Worm (Caenorhabditis elegans): Measurements from ENCODE around the gene M60.6.

M60.6 gene

ce11 chrX:8231858-8232257, 20.4 kb downstream of the M60.6 start, which contains the start of gene K02A6.3 (continued):
- TF ChIP-seq snpc-1.2 (GFP tag; IDR thresholded peaks at IDR 0.05) = no peak
- no peak for TF ChIP-seq attf-4 (tag; optimal IDR thresholded peaks at IDR 0.05)
- no peak for TF ChIP-seq lim-7 (GFP tag; IDR thresholded peaks at IDR 0.05)
- no peak for TF ChIP-seq dmd-8 (GFP tag; IDR thresholded peaks at IDR 0.05)
- TF ChIP-seq nhr-28 (tag; optimal IDR thresholded peaks at IDR 0.05) = peak; percentile 86
- TF ChIP-seq ctbp-1 (GFP tag; IDR thresholded peaks at IDR 0.05) = peak; percentile 44; the same call in 1 of the 2 replicates
- TF ChIP-seq nhr-48 (tag; optimal IDR thresholded peaks at IDR 0.05) = peak; percentile 85
- TF ChIP-seq hif-1 (tag; optimal IDR thresholded peaks at IDR 0.05) = peak; percentile 9 to 86
- TF ChIP-seq madf-5 (GFP tag; IDR thresholded peaks at IDR 0.05) = no peak
- TF ChIP-seq hlh-11 (tag; optimal IDR thresholded peaks at IDR 0.05) = peak; percentile 98
- TF ChIP-seq nhr-6 (tag; optimal IDR thresholded peaks at IDR 0.05) = peak; percentile 54
- peak in 1 of 2 experiments; percentile 83 for TF ChIP-seq lsy-2 (tag; optimal IDR thresholded peaks at IDR 0.05)
- peak; percentile 63 for TF ChIP-seq nhr-76 (tag; optimal IDR thresholded peaks at IDR 0.05)
- no peak for TF ChIP-seq zip-11 (GFP tag; IDR thresholded peaks at IDR 0.05)
- peak; percentile 41 for TF ChIP-seq pqm-1 (tag; optimal IDR thresholded peaks at IDR 0.05)
- TF ChIP-seq dpl-1 (GFP tag; optimal IDR thresholded peaks at IDR 0.05) = peak; percentile 56
- no peak for TF ChIP-seq saeg-2 (GFP tag; IDR thresholded peaks at IDR 0.05)
- TF ChIP-seq ceh-28 (tag; optimal IDR thresholded peaks at IDR 0.05) = peak; percentile 78
- TF ChIP-seq F26F4.8 (GFP tag; conservative IDR thresholded peaks at IDR 0.05) = no peak
- TF ChIP-seq mep-1 (tag; optimal IDR thresholded peaks at IDR 0.05) = peak; percentile 93
- no peak for TF ChIP-seq mxl-2 (GFP tag; conservative IDR thresholded peaks at IDR 0.05)
- TF ChIP-seq vab-7 (GFP tag; IDR thresholded peaks at IDR 0.05) = no peak; the same call in 1 of the 2 replicates
- TF ChIP-seq zag-1 (tag; optimal IDR thresholded peaks at IDR 0.05) = no peak
- TF ChIP-seq unc-39 (tag; optimal IDR thresholded peaks at IDR 0.05) = no peak
- no peak for TF ChIP-seq skn-1 (tag; optimal IDR thresholded peaks at IDR 0.05)
- peak; percentile 19 for TF ChIP-seq ztf-7 (tag; optimal IDR thresholded peaks at IDR 0.05)
- no peak for TF ChIP-seq nhr-10 (tag; optimal IDR thresholded peaks at IDR 0.05)
- TF ChIP-seq T20F7.1 (GFP tag; optimal IDR thresholded peaks at IDR 0.05) = peak; percentile 73
- TF ChIP-seq ceh-32 (tag; optimal IDR thresholded peaks at IDR 0.05; ENCODE audit: poor library complexity) = no peak
- TF ChIP-seq aha-1 (tag) = peak; percentile 95
- peak; percentile 85 for TF ChIP-seq hmg-1.1 (GFP tag; IDR thresholded peaks at IDR 0.05)
- TF ChIP-seq dmd-6 (GFP tag; IDR thresholded peaks at IDR 0.05) = peak; percentile 94
- TF ChIP-seq Y5F2A.4 (GFP tag; optimal IDR thresholded peaks at IDR 0.05) = no peak
- peak; percentile 81 for TF ChIP-seq ceh-20 (GFP tag; IDR thresholded peaks at IDR 0.05)

DNA sequence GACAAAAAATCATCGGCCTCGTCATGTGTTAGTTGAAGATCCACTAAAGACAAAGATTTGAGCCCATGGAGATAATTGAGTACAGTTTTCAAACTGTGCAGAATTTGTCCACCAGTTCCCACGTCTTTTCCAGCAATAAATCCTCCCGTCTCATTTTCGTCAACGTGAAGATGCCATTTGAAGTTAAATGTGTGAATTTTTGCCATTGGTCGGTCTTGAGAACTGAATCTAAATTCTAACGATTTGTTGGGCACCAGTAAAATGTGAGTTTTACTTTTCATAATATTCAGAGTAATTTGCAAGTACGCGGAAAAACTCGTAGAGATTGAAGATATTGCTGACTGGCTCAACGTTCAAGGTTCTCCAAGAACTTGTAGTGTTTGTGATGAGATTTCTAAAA, 21.7 kb downstream of the M60.6 start:
- no peak for TF ChIP-seq lin-39 (tag; optimal IDR thresholded peaks at IDR 0.05)
- TF ChIP-seq F37D6.2 (tag; optimal IDR thresholded peaks at IDR 0.05) = no peak
- TF ChIP-seq lin-15B (tag; optimal IDR thresholded peaks at IDR 0.05) = no peak
- peak; percentile 34 for TF ChIP-seq aha-1 (tag)
- no peak for TF ChIP-seq Y105C5A.15 (GFP tag; IDR thresholded peaks at IDR 0.05)
- no peak for TF ChIP-seq nhr-42 (GFP tag; IDR thresholded peaks at IDR 0.05)
- no peak for TF ChIP-seq zip-11 (GFP tag; IDR thresholded peaks at IDR 0.05)
- TF ChIP-seq unc-62 (GFP tag; optimal IDR thresholded peaks at IDR 0.05 in 1 of 2) = peak in 1 of 2 experiments; percentile 96
- TF ChIP-seq unc-62 (tag; optimal IDR thresholded peaks at IDR 0.05) = no peak
- no peak for TF ChIP-seq mes-2 (tag; optimal IDR thresholded peaks at IDR 0.05; ENCODE audit: poor library complexity, severe bottlenecking)
- TF ChIP-seq egl-43 (GFP tag; IDR thresholded peaks at IDR 0.05) = no peak
